Worm (Caenorhabditis elegans): ENCODE data around the gene shn-1.

shn-1 gene

DNA sequence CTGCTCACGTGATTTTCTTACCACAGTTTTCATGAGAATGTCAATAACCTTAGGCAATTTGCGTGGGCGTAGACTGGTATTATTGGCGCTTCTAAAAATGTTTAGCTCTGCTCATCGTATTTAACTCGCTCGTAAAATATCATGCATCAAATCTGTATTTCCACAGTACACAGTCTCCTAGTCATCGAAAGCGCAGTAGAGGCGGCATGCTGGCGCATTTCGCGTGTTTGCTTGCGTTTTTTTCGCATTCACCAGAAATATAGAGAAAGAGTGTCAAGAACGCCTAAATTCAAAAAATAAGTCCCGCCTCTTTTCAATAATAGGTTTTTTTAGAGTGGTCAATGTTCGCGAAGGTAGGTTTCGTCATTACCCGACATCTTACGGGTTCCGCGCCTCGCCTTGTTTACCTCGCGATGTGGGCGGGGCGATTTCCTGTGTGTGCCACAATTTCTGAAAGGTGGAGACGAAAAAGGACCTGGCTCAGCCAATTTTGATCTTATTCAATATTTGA lies 14.1 kb downstream of the shn-1 start (continued):
- TF ChIP-seq cebp-2 (GFP tag; IDR thresholded peaks at IDR 0.05): 0 out of 2 replicates have a peak, but pooled peaks have one; percentile 57
- peak; percentile 78 for TF ChIP-seq tbp1 (GFP tag; optimal IDR thresholded peaks at IDR 0.05)
- TF ChIP-seq ZK185.1 (tag; optimal IDR thresholded peaks at IDR 0.05; ENCODE audit: poor library complexity, severe bottlenecking): peak; percentile 12
- TF ChIP-seq sptf-2 (GFP tag; optimal IDR thresholded peaks at IDR 0.05): peak; percentile 51
- peak; percentile 64 for TF ChIP-seq lir-1 (GFP tag; conservative IDR thresholded peaks at IDR 0.05)
- TF ChIP-seq T07F8.4 (tag; optimal IDR thresholded peaks at IDR 0.05): no peak
- TF ChIP-seq K12H6.12 (tag; optimal IDR thresholded peaks at IDR 0.05): no peak
- TF ChIP-seq zfh-2 (GFP tag; conservative IDR thresholded peaks at IDR 0.05): no peak
- no peak for TF ChIP-seq aptf-3 (GFP tag; IDR thresholded peaks at IDR 0.05)
- TF ChIP-seq ceh-100 (GFP tag; IDR thresholded peaks at IDR 0.05): peak; percentile 83
- no peak for TF ChIP-seq ztf-22 (GFP tag; optimal IDR thresholded peaks at IDR 0.05)
- peak; percentile 97 for TF ChIP-seq dox-1 (GFP tag; IDR thresholded peaks at IDR 0.05)
- TF ChIP-seq F22D6.2 (tag; optimal IDR thresholded peaks at IDR 0.05): no peak
- peak; percentile 89 for TF ChIP-seq ztf-28 (GFP tag; IDR thresholded peaks at IDR 0.05)
- peak; percentile 33 for TF ChIP-seq B0035.1 (tag; optimal IDR thresholded peaks at IDR 0.05)
- peak; percentile 96 for TF ChIP-seq pbrm-1 (GFP tag; IDR thresholded peaks at IDR 0.05)
- peak; percentile 87; the same call in 1 of the 2 replicates for TF ChIP-seq Y56A3A.18 (GFP tag; IDR thresholded peaks at IDR 0.05)
- TF ChIP-seq ztf-26 (tag; optimal IDR thresholded peaks at IDR 0.05): peak; percentile 64
- TF ChIP-seq nhr-27 (tag; optimal IDR thresholded peaks at IDR 0.05): no peak
- peak; percentile 13 for TF ChIP-seq mes-4 (tag; optimal IDR thresholded peaks at IDR 0.05)
- TF ChIP-seq attf-5 (GFP tag; optimal IDR thresholded peaks at IDR 0.05): peak; percentile 52
- TF ChIP-seq Y95B8A.8 (GFP tag; IDR thresholded peaks at IDR 0.05): peak; percentile 94
- TF ChIP-seq ztf-18 (tag; optimal IDR thresholded peaks at IDR 0.05): peak; percentile 97
- peak; percentile 71 for TF ChIP-seq zim-3 (tag; optimal IDR thresholded peaks at IDR 0.05)
- TF ChIP-seq mel-28 (tag; optimal IDR thresholded peaks at IDR 0.05; ENCODE audit: borderline replicate concordance): peak; percentile 20
- TF ChIP-seq dpff-1 (tag; optimal IDR thresholded peaks at IDR 0.05): peak; percentile 73
- TF ChIP-seq hsf-1 (GFP tag; IDR thresholded peaks at IDR 0.05): peak; percentile 76
- peak; percentile 57 for TF ChIP-seq ceh-27 (GFP tag; optimal IDR thresholded peaks at IDR 0.05)
- TF ChIP-seq snpc-4 (GFP tag; optimal IDR thresholded peaks at IDR 0.05): peak; percentile 93
- TF ChIP-seq snpc-4 (tag; optimal IDR thresholded peaks at IDR 0.05): peak; percentile 95 to 99 (median 96)
- peak; percentile 30 for TF ChIP-seq lin-40 (tag; optimal IDR thresholded peaks at IDR 0.05)
- TF ChIP-seq nfya-1 (tag; optimal IDR thresholded peaks at IDR 0.05; ENCODE audit: borderline replicate concordance, insufficient read depth): no peak
- TF ChIP-seq B0261.1 (tag; optimal IDR thresholded peaks at IDR 0.05): peak; percentile 35
- peak; percentile 39 for TF ChIP-seq Y67H2A.10 (GFP tag; conservative IDR thresholded peaks at IDR 0.05)
- TF ChIP-seq rpc-1 (optimal IDR thresholded peaks at IDR 0.05): no peak
- peak; percentile 5 for TF ChIP-seq rpc-1 (tag; optimal IDR thresholded peaks at IDR 0.05)
- peak; percentile 85 for TF ChIP-seq rcor-1 (GFP tag; IDR thresholded peaks at IDR 0.05)
- peak; percentile 82 for TF ChIP-seq Y53F4B.3 (GFP tag; IDR thresholded peaks at IDR 0.05)
- TF ChIP-seq ccch-3 (GFP tag; optimal IDR thresholded peaks at IDR 0.05): no peak
- TF ChIP-seq madf-6 (GFP tag; IDR thresholded peaks at IDR 0.05): peak; percentile 87
- peak; percentile 91 for TF ChIP-seq fkh-3 (tag; optimal IDR thresholded peaks at IDR 0.05)
- TF ChIP-seq sdz-38 (tag; optimal IDR thresholded peaks at IDR 0.05): no peak
- no peak for TF ChIP-seq ceh-58 (GFP tag; IDR thresholded peaks at IDR 0.05)
- peak; percentile 34 to 77 for TF ChIP-seq let-607 (tag; optimal IDR thresholded peaks at IDR 0.05)
- no peak for TF ChIP-seq akir-1 (GFP tag; optimal IDR thresholded peaks at IDR 0.05)
- TF ChIP-seq ceh-79 (tag; optimal IDR thresholded peaks at IDR 0.05): peak; percentile 60
- TF ChIP-seq lsl-1 (GFP tag; optimal IDR thresholded peaks at IDR 0.05): peak; percentile 91
- TF ChIP-seq repo-1 (tag; optimal IDR thresholded peaks at IDR 0.05): peak; percentile 93
- no peak for TF ChIP-seq hmg-20 (GFP tag; IDR thresholded peaks at IDR 0.05)

All from whole organism, young adult.